Fruit fly (Drosophila melanogaster): ENCODE results near the gene Amnionless.
A peak's percentile ranks its signal among the peaks of the same experiment; 100 is the strongest.

Gene Amnionless

dm6 chr2L:246656-247340 lies 42.1 kb downstream of the Amnionless start (continued):
- TF ChIP-seq twi (tag; optimal IDR thresholded peaks at IDR 0.05) (no peak), lbe (GFP tag; optimal IDR thresholded peaks at IDR 0.05) (peak; percentile 61), pb (GFP tag; optimal IDR thresholded peaks at IDR 0.05) (no peak), CG3847 (GFP tag; IDR thresholded peaks at IDR 0.05) (no peak), CG32772 (GFP tag; IDR thresholded peaks at IDR 0.05) (peak; percentile 39; the same call in 1 of the 2 replicates), BtbVII (GFP tag; optimal IDR thresholded peaks at IDR 0.05) (no peak), zen2 (GFP tag; IDR thresholded peaks at IDR 0.05; ENCODE audit: partially characterized antibody) (peak; percentile 47; the same call in 1 of the 3 replicates), Fer3 (tag; optimal IDR thresholded peaks at IDR 0.05) (no peak), cato (GFP tag; optimal IDR thresholded peaks at IDR 0.05; ENCODE audit: borderline replicate concordance) (no peak), CG10565 (GFP tag; optimal IDR thresholded peaks at IDR 0.05) (no peak), toy (GFP tag; IDR thresholded peaks at IDR 0.05) (no peak), scrt (GFP tag; optimal IDR thresholded peaks at IDR 0.05) (peak; percentile 92), da (GFP tag; optimal IDR thresholded peaks at IDR 0.05) (no peak), B-H2 (GFP tag; optimal IDR thresholded peaks at IDR 0.05) (no peak), CG18011 (GFP tag; optimal IDR thresholded peaks at IDR 0.05) (no peak), Drgx (GFP tag; IDR thresholded peaks at IDR 0.05) (peak; percentile 75), CG16813 (GFP tag; IDR thresholded peaks at IDR 0.05; ENCODE audit: partially characterized antibody) (0 out of 3 replicates have a peak, but pooled peaks have one; percentile 6), fd96Cb (tag; optimal IDR thresholded peaks at IDR 0.05) (no peak), CG2120 (GFP tag; optimal IDR thresholded peaks at IDR 0.05) (no peak), CG13123 (GFP tag; optimal IDR thresholded peaks at IDR 0.05) (no peak), CG13894 (tag; optimal IDR thresholded peaks at IDR 0.05) (peak; percentile 23), CG12769 (tag; optimal IDR thresholded peaks at IDR 0.05) (peak; percentile 52), repo (GFP tag; optimal IDR thresholded peaks at IDR 0.05) (no peak), h (optimal IDR thresholded peaks at IDR 0.05) (no peak), crol (GFP tag; IDR thresholded peaks at IDR 0.05) (peak; percentile 96), jumu (GFP tag; optimal IDR thresholded peaks at IDR 0.05) (no peak), dmrt11E (tag; optimal IDR thresholded peaks at IDR 0.05) (no peak), CG10462 (GFP tag; optimal IDR thresholded peaks at IDR 0.05) (no peak), CG7987 (GFP tag; optimal IDR thresholded peaks at IDR 0.05) (peak; percentile 89), GATAe (GFP tag; conservative IDR thresholded peaks at IDR 0.05) (no peak), danr (GFP tag; IDR thresholded peaks at IDR 0.05) (no peak), Mrtf (GFP tag; IDR thresholded peaks at IDR 0.05) (no peak), H15 (GFP tag; IDR thresholded peaks at IDR 0.05) (no peak), CG12071 (GFP tag; optimal IDR thresholded peaks at IDR 0.05) (no peak), onecut (GFP tag; IDR thresholded peaks at IDR 0.05) (peak; percentile 23), CG9609 (GFP tag; optimal IDR thresholded peaks at IDR 0.05) (no peak), Hr39 (optimal IDR thresholded peaks at IDR 0.05) (no peak), CG4360 (GFP tag; IDR thresholded peaks at IDR 0.05) (no peak), HmgD (GFP tag; optimal IDR thresholded peaks at IDR 0.05) (peak; percentile 35), Med (GFP tag) (peak; percentile 67), CG11247 (GFP tag; IDR thresholded peaks at IDR 0.05) (no peak), CG34224 (GFP tag; IDR thresholded peaks at IDR 0.05; ENCODE audit: partially characterized antibody) (peak; percentile 49; the same call in 2 of the 3 replicates), fru (optimal IDR thresholded peaks at IDR 0.05) (peak; percentile 33), CG2129 (GFP tag; IDR thresholded peaks at IDR 0.05; ENCODE audit: partially characterized antibody) (no peak), CG33557 (GFP tag; optimal IDR thresholded peaks at IDR 0.05) (no peak), Hmx (GFP tag; optimal IDR thresholded peaks at IDR 0.05) (no peak), psq (GFP tag; optimal IDR thresholded peaks at IDR 0.05) (peak; percentile 99), jing (GFP tag; optimal IDR thresholded peaks at IDR 0.05) (no peak), so (GFP tag; IDR thresholded peaks at IDR 0.05) (peak; percentile 67; the same call in 1 of the 3 replicates), pzg (GFP tag; optimal IDR thresholded peaks at IDR 0.05) (no peak), CG14050 (GFP tag; IDR thresholded peaks at IDR 0.05) (no peak; the same call in 2 of the 3 replicates)
